Fruit fly (Drosophila melanogaster) whole organism, embryonic: ENCODE results near the gene cysu.
A peak's percentile ranks its signal among the peaks of the same experiment; 100 is the strongest.
"Not testable (repeated sequence)": the region's sequence is repeated elsewhere in the genome, so short reads cannot be mapped to it uniquely, and the experiment has no call there.

Source experiments
- ATbp ChIP-seq: fragments of 200-800 bp; sonication (Bioruptor generic); optimal IDR thresholded peaks from 2 replicates; lab custom pipeline; 2017; ENCODE audit warnings: missing biosample characterization, mild to moderate bottlenecking, missing genetic modification characterization, missing genetic modification reagents
- CG10959 ChIP-seq: fragments of 200-800 bp; sonication (Bioruptor generic); IDR thresholded peaks from 2 replicates; pipeline ENCODE4 v1.3.6; 2022; ENCODE audit warnings: missing biosample characterization, missing genetic modification characterization
- CG11085 ChIP-seq: fragments of 200-800 bp; sonication (Bioruptor generic); IDR thresholded peaks from 2 replicates; pipeline ENCODE4 v1.3.6; 2022; ENCODE audit warnings: missing biosample characterization, missing genetic modification characterization
- CG13296 ChIP-seq: fragments of 200-800 bp; sonication (Bioruptor generic); optimal IDR thresholded peaks from 3 replicates; lab custom pipeline; 2018; ENCODE audit warnings: missing biosample characterization, mild to moderate bottlenecking, missing genetic modification characterization
- CG1602 ChIP-seq: fragments of 200-800 bp; sonication (Bioruptor generic); optimal IDR thresholded peaks from 3 replicates; lab custom pipeline; 2016; ENCODE audit warnings: missing biosample characterization, missing genetic modification characterization
- CG17568 ChIP-seq: fragments of 200-800 bp; sonication (Bioruptor generic); optimal IDR thresholded peaks from 2 replicates; lab custom pipeline; 2018; ENCODE audit warnings: missing biosample characterization, mild to moderate bottlenecking, missing genetic modification characterization, moderate library complexity
- CG17802 ChIP-seq: fragments of 200-800 bp; sonication (Bioruptor generic); optimal IDR thresholded peaks from 2 replicates; lab custom pipeline; 2018; ENCODE audit warnings: missing biosample characterization, mild to moderate bottlenecking, missing genetic modification characterization, moderate library complexity
- CG17912 ChIP-seq: fragments of 200-800 bp; sonication (Bioruptor generic); optimal IDR thresholded peaks from 2 replicates; lab custom pipeline; 2018; ENCODE audit warnings: missing biosample characterization, mild to moderate bottlenecking, missing genetic modification characterization
- CG2889 ChIP-seq: fragments of 200-800 bp; sonication (Bioruptor generic); IDR thresholded peaks from 3 replicates; pipeline ENCODE4 v1.3.6; 2022; ENCODE audit warnings: missing biosample characterization, missing genetic modification characterization
- CG3726 ChIP-seq: fragments of 200-800 bp; sonication (Bioruptor generic); IDR thresholded peaks from 3 replicates; pipeline ENCODE4, ENCODE4 v1.3.6; 2022; ENCODE audit warnings: missing biosample characterization, missing genetic modification characterization
- CG3838 ChIP-seq: fragments of 200-800 bp; sonication (Bioruptor generic); optimal IDR thresholded peaks from 3 replicates; lab custom pipeline; 2016; ENCODE audit warnings: missing biosample characterization, missing genetic modification characterization
- CG3847 ChIP-seq: fragments of 200-800 bp; sonication (Bioruptor generic); IDR thresholded peaks from 2 replicates; pipeline ENCODE4 v1.3.6; 2022; ENCODE audit warnings: missing biosample characterization, missing genetic modification characterization
- CG6254 ChIP-seq: fragments of 200-800 bp; sonication (Bioruptor generic); optimal IDR thresholded peaks from 3 replicates; lab custom pipeline; 2017; ENCODE audit warnings: mild to moderate bottlenecking, missing biosample characterization, missing genetic modification reagents, missing genetic modification characterization
- CG6689 ChIP-seq: fragments of 200-800 bp; sonication (Bioruptor generic); IDR thresholded peaks from 2 replicates; pipeline ENCODE4 v1.3.6; 2022; ENCODE audit warnings: missing biosample characterization, missing genetic modification characterization
- CG6791 ChIP-seq: fragments of 200-800 bp; sonication (Bioruptor generic); IDR thresholded peaks from 3 replicates; pipeline ENCODE4 v1.3.6; 2022; ENCODE audit warnings: missing biosample characterization, missing genetic modification characterization; ENCODE audit not compliant: partially characterized antibody
- CG7372 ChIP-seq: fragments of 200-800 bp; sonication (Bioruptor generic); IDR thresholded peaks from 2 replicates; pipeline ENCODE4 v1.3.6; 2022; ENCODE audit warnings: missing biosample characterization, missing genetic modification characterization
- CG7786 ChIP-seq: fragments of 200-800 bp; sonication (Bioruptor generic); optimal IDR thresholded peaks from 2 replicates; lab custom pipeline; 2016; ENCODE audit warnings: missing biosample characterization, missing genetic modification characterization
- CG7963 ChIP-seq: fragments of 200-800 bp; sonication (Bioruptor generic); IDR thresholded peaks from 3 replicates; pipeline ENCODE4 v1.3.6; 2022; ENCODE audit warnings: missing biosample characterization, missing genetic modification characterization; ENCODE audit not compliant: partially characterized antibody
- CG7987 ChIP-seq: fragments of 200-800 bp; sonication (Bioruptor generic); optimal IDR thresholded peaks from 2 replicates; lab custom pipeline; 2018; ENCODE audit warnings: missing biosample characterization, mild to moderate bottlenecking, missing genetic modification characterization, moderate library complexity
- CTCF ChIP-seq: fragments of 200-800 bp; sonication (Bioruptor generic); optimal IDR thresholded peaks from 2 replicates; lab custom pipeline; 2017; ENCODE audit warnings: missing biosample characterization, mild to moderate bottlenecking, missing genetic modification characterization, moderate library complexity
- D19A ChIP-seq: fragments of 200-800 bp; optimal IDR thresholded peaks from 3 replicates; lab custom pipeline; 2019; ENCODE audit warnings: missing biosample characterization, mild to moderate bottlenecking, missing genetic modification characterization, moderate library complexity
- Dfd ChIP-seq, 2 experiments: fragments of >200 bp; optimal IDR thresholded peaks; 2 replicates each; lab custom pipeline; 2017; ENCODE audit warnings: missing biosample characterization in 2 of 2, missing genetic modification characterization in 2 of 2
- Ets65A ChIP-seq: fragments of 200-800 bp; sonication (Bioruptor generic); peaks from one replicate; lab custom pipeline; 2016; ENCODE audit warnings: missing biosample characterization, missing genetic modification characterization
- Fer1 ChIP-seq: fragments of 200-800 bp; sonication (Bioruptor generic); optimal IDR thresholded peaks from 2 replicates; lab custom pipeline; 2017; ENCODE audit warnings: missing biosample characterization, mild to moderate bottlenecking, missing genetic modification characterization
- H2.0 ChIP-seq: fragments of 200-800 bp; sonication (Bioruptor generic); IDR thresholded peaks from 2 replicates; pipeline ENCODE4 v1.3.6; 2022; ENCODE audit warnings: missing biosample characterization, missing genetic modification characterization
- Hey ChIP-seq: fragments of 200-800 bp; sonication (Bioruptor generic); optimal IDR thresholded peaks from 3 replicates; lab custom pipeline; 2018; ENCODE audit warnings: missing biosample characterization, mild to moderate bottlenecking, missing genetic modification characterization
- HmgD ChIP-seq: fragments of 200-800 bp; sonication (Bioruptor generic); optimal IDR thresholded peaks from 3 replicates; lab custom pipeline; 2016; ENCODE audit warnings: missing biosample characterization, missing genetic modification characterization
- Hsf ChIP-seq: fragments of 200-800 bp; sonication (Bioruptor generic); optimal IDR thresholded peaks from 3 replicates; lab custom pipeline; 2016; ENCODE audit warnings: missing biosample characterization, missing genetic modification characterization
- Usf ChIP-seq: fragments of 200-800 bp; sonication (Bioruptor generic); optimal IDR thresholded peaks from 2 replicates; lab custom pipeline; 2017; ENCODE audit warnings: missing genotype, missing biosample characterization, missing genetic modification characterization
- ac ChIP-seq: fragments of 200-800 bp; sonication (Bioruptor generic); optimal IDR thresholded peaks from 3 replicates; lab custom pipeline; 2017; ENCODE audit warnings: missing biosample characterization, mild to moderate bottlenecking, missing genetic modification characterization
- bbx ChIP-seq: fragments of 200-800 bp; sonication (Bioruptor generic); IDR thresholded peaks from 2 replicates; pipeline ENCODE4 v1.3.6; 2022; ENCODE audit warnings: missing biosample characterization, missing genetic modification characterization; ENCODE audit not compliant: partially characterized antibody
- crp ChIP-seq, 2 experiments: fragments of 200-800 bp; sonication (Bioruptor generic); optimal IDR thresholded peaks; 2 replicates in 1 of 2; 3 replicates in 1 of 2; lab custom pipeline; 2017; ENCODE audit warnings: missing biosample characterization in 2 of 2, missing genetic modification characterization in 2 of 2, mild to moderate bottlenecking in 1 of 2, moderate library complexity in 1 of 2
- dm ChIP-seq: fragments of 200-800 bp; sonication (Bioruptor generic); optimal IDR thresholded peaks from 3 replicates; lab custom pipeline; 2016; ENCODE audit warnings: missing biosample characterization, missing genetic modification characterization
- fd3F ChIP-seq: fragments of 200-800 bp; sonication (Bioruptor generic); optimal IDR thresholded peaks from 2 replicates; lab custom pipeline; 2018; ENCODE audit warnings: missing biosample characterization, mild to moderate bottlenecking, missing genetic modification characterization, moderate library complexity
- gro ChIP-seq: fragments of 200-800 bp; sonication (Bioruptor generic); optimal IDR thresholded peaks from 2 replicates; lab custom pipeline; 2016; ENCODE audit warnings: missing biosample characterization, missing genetic modification characterization
- gt ChIP-seq: fragments of 200-800 bp; sonication (Bioruptor generic); IDR thresholded peaks from 2 replicates; pipeline ENCODE4 v1.3.6; 2022; ENCODE audit warnings: missing biosample characterization, missing genetic modification characterization
- kay ChIP-seq: fragments of 200-800 bp; sonication (Bioruptor generic); optimal IDR thresholded peaks from 2 replicates; lab custom pipeline; 2016; ENCODE audit warnings: missing biosample characterization, missing genetic modification characterization
- prd ChIP-seq, 3 experiments: fragments of >200 bp in 2 of 3; fragments of 200-800 bp in 1 of 3; sonication (Bioruptor generic) in 1 of 3; optimal IDR thresholded peaks in 2 of 3; IDR thresholded peaks in 1 of 3; 2 replicates in 2 of 3; 3 replicates in 1 of 3; pipeline versions ENCODE4 v1.3.6 to Lab custom; 2017 to 2022; ENCODE audit warnings: missing biosample characterization in 1 of 3, missing genetic modification characterization in 1 of 3
- pzg ChIP-seq: fragments of 200-800 bp; sonication (Bioruptor generic); optimal IDR thresholded peaks from 3 replicates; lab custom pipeline; 2018; ENCODE audit warnings: missing biosample characterization, mild to moderate bottlenecking, missing genetic modification characterization, moderate library complexity
- sens ChIP-seq: fragments of 200-800 bp; sonication (Bioruptor generic); peaks from one replicate; lab custom pipeline; 2016; ENCODE audit warnings: missing biosample characterization, missing genetic modification characterization
- sna ChIP-seq: fragments of 200-800 bp; sonication (Bioruptor generic); IDR thresholded peaks from 2 replicates; pipeline ENCODE4 v1.3.6; 2022; ENCODE audit warnings: missing biosample characterization, missing genetic modification characterization; ENCODE audit not compliant: partially characterized antibody
- stc ChIP-seq: fragments of 200-800 bp; sonication (Bioruptor generic); IDR thresholded peaks from 2 replicates; pipeline ENCODE4 v1.3.6; 2022; ENCODE audit warnings: missing biosample characterization, missing genetic modification characterization
- ttk ChIP-seq: fragments of 200-800 bp; sonication (Bioruptor generic); IDR thresholded peaks from 2 replicates; pipeline ENCODE4 v2.1.2; 2022; ENCODE audit warnings: missing biosample characterization, missing genetic modification characterization
- tx ChIP-seq: fragments of 200-800 bp; sonication (Bioruptor generic); optimal IDR thresholded peaks from 2 replicates; lab custom pipeline; 2016; ENCODE audit warnings: missing biosample characterization, missing genetic modification characterization

Gene cysu

DNA sequence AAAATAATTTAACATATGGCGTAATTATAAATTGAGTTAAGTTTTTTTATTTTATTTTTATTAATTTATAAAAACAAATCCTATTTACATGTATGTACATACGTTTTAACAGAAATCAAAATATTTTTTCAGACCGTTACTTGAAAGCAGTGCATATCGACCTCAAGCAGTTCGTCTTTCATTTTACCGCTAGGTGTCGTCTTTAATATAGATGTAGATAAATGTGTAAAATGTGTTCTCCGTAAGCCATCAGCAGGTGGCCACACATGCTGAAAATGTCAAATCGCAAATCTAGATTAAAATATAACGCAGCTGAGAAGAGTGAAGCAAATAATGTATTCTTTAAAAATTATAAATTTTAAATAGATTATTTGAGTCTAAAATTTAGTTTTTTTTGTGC is 23.8 kb downstream of the cysu start (continued):
- TF ChIP-seq CG11085 (GFP tag; lab: Robert Waterston, UW), result no peak
- peak; percentile 95 for TF ChIP-seq CTCF (GFP tag; lab: Kevin White, UChicago)
- TF ChIP-seq D19A, result no peak
- no peak for TF ChIP-seq Fer1 (GFP tag; lab: Kevin White, UChicago)
- no peak for TF ChIP-seq tx
- TF ChIP-seq CG7963 (GFP tag; lab: Robert Waterston, UW), result no peak
- no peak for TF ChIP-seq CG3838 (GFP tag; lab: Kevin White, UChicago)
- TF ChIP-seq ttk (GFP tag; lab: Robert Waterston, UW), result no peak
- TF ChIP-seq fd3F (GFP tag; lab: Kevin White, UChicago), result no peak
- peak; percentile 62 for TF ChIP-seq CG17802 (tag; lab: Kevin White, UChicago)
- TF ChIP-seq HmgD (GFP tag; lab: Kevin White, UChicago), result peak; percentile 28
- peak; percentile 27; the same call in 1 of the 2 replicates for TF ChIP-seq CG3847 (GFP tag; lab: Robert Waterston, UW)
- no peak for TF ChIP-seq gt
- TF ChIP-seq CG6254 (GFP tag; lab: Kevin White, UChicago), result no peak
- no peak for TF ChIP-seq pzg (GFP tag; lab: Kevin White, UChicago)
- TF ChIP-seq CG6689 (GFP tag; lab: Robert Waterston, UW), result no peak
- TF ChIP-seq kay, result no peak

dm6 chr3R:17456676-17457075 is 31.1 kb downstream of the cysu start, which contains the start of gene CG14330:
Gene CG14330 (minus strand): TSS chr3R:17456776.
- TF ChIP-seq CG7786 (GFP tag; lab: Kevin White, UChicago); dm (GFP tag; lab: Kevin White, UChicago); bbx (GFP tag; lab: Robert Waterston, UW): not testable (repeated sequence)

- TF ChIP-seq Ets65A (GFP tag; lab: Kevin White, UChicago) (peak; percentile 16), CG17912 (GFP tag; lab: Kevin White, UChicago) (no peak)
- TF ChIP-seq, all 482 proteins: peak for 1
These were observed 45.4 kb downstream of the cysu start for dm6 chr3R:17471007-17471406.

- TF ChIP-seq Ets65A (GFP tag; lab: Kevin White, UChicago) (peak; percentile 67), Hsf (GFP tag; lab: Kevin White, UChicago) (no peak), sens (GFP tag; lab: Kevin White, UChicago) (peak; percentile 3)
These were observed 55.7 kb downstream of the cysu start for dm6 chr3R:17481262-17481661.

DNA sequence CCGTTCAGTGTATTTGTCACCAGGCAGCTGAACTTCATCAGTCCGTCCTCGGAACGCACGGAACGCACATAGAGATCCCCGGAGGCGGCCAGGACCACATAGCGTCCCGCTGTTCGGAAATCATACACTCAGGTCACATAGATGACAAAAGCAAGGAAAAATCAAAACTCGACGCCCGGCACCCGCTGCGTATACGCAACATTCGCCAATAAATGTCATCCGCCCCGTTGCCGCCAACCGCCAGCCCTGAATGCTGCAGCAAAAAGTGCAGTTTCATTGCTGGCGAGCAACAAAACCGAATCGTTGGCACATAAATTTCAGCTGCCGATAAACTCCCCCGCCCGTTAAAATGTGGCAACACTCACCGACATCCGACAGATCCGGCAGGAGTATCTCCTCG is 66.5 kb downstream of the cysu start:
- TF ChIP-seq CG7372 (peak; percentile 61), Dfd (GFP tag; optimal IDR thresholded peaks at IDR 0.05; lab: Kevin White, UChicago) (no peak), stc (GFP tag; lab: Robert Waterston, UW) (no peak), CG1602 (GFP tag; lab: Kevin White, UChicago) (no peak), CG6791 (GFP tag; lab: Robert Waterston, UW) (no peak), Usf (GFP tag; lab: Kevin White, UChicago) (no peak), H2.0 (GFP tag; lab: Robert Waterston, UW) (no peak), ATbp (GFP tag; lab: Kevin White, UChicago) (no peak), CG3726 (GFP tag; lab: Robert Waterston, UW) (peak; percentile 53; the same call in 1 of the 3 replicates), CG3838 (GFP tag; lab: Kevin White, UChicago) (no peak), gro (GFP tag; lab: Kevin White, UChicago) (no peak), Hey (tag; lab: Kevin White, UChicago) (no peak), sna (GFP tag; lab: Robert Waterston, UW) (no peak), CG17568 (GFP tag; lab: Kevin White, UChicago) (no peak), prd (optimal IDR thresholded peaks at IDR 0.05; lab: Kevin White, UChicago) (no peak), prd (GFP tag; IDR thresholded peaks at IDR 0.05; lab: Robert Waterston, UW) (0 out of 3 replicates have a peak, but pooled peaks have one; percentile 15), CG10959 (GFP tag; lab: Robert Waterston, UW) (no peak), Ets65A (GFP tag; lab: Kevin White, UChicago) (peak; percentile 14), CG7987 (no peak), crp (GFP tag; optimal IDR thresholded peaks at IDR 0.05; lab: Kevin White, UChicago) (no peak), CG2889 (no peak), CG13296 (no peak), ac (no peak)
- TF ChIP-seq, all 482 proteins: peak for 4
